Worm (Caenorhabditis elegans) whole organism, L1 larva: ENCODE results near the gene M01H9.4.

Experiments used
- C34B4.2 ChIP-seq: sonication (generic microtip); optimal IDR thresholded peaks from 2 replicates; lab custom pipeline; 2017; ENCODE audit warnings: mild to moderate bottlenecking, missing genetic modification characterization, missing compliant biosample characterization
- F16B12.6 ChIP-seq: fragments of 150-350 bp; optimal IDR thresholded peaks from 2 replicates; lab custom pipeline; 2014; ENCODE audit warnings: missing biosample characterization, missing genetic modification characterization
- Y116A8C.19 ChIP-seq: sonication (generic microtip); optimal IDR thresholded peaks from 2 replicates; lab custom pipeline; 2016; ENCODE audit warnings: missing compliant biosample characterization, missing genetic modification characterization, borderline replicate concordance
- alr-1 ChIP-seq: fragments of 200-800 bp; sonication (Bioruptor generic); optimal IDR thresholded peaks from 2 replicates; lab custom pipeline; 2018; ENCODE audit warnings: borderline replicate concordance, mild to moderate bottlenecking, missing genetic modification characterization, missing compliant biosample characterization
- aly-2 ChIP-seq: fragments of 150-350 bp; optimal IDR thresholded peaks from 2 replicates; lab custom pipeline; 2014; ENCODE audit warnings: missing biosample characterization, missing genetic modification characterization
- blmp-1 ChIP-seq: fragments of 150-350 bp; optimal IDR thresholded peaks from 2 replicates; lab custom pipeline; 2014; ENCODE audit warnings: missing biosample characterization, missing genetic modification characterization
- ceh-63 ChIP-seq: fragments of 200-800 bp; sonication (Bioruptor generic); optimal IDR thresholded peaks from 2 replicates; lab custom pipeline; 2018; ENCODE audit warnings: mild to moderate bottlenecking, missing genetic modification characterization, missing compliant biosample characterization
- ceh-82 ChIP-seq, 3 experiments: fragments of 150-350 bp in 1 of 3; sonication (generic microtip) in 2 of 3; optimal IDR thresholded peaks; 2 replicates each; lab custom pipeline; 2014 to 2017; ENCODE audit warnings: missing biosample characterization in 3 of 3, missing genetic modification characterization in 3 of 3
- ceh-88 ChIP-seq: fragments of 200-800 bp; sonication (Bioruptor generic); IDR thresholded peaks from 2 replicates; pipeline ENCODE4 v1.3.6; 2022; ENCODE audit warnings: missing genetic modification characterization, missing compliant biosample characterization
- ces-1 ChIP-seq: fragments of 150-350 bp; optimal IDR thresholded peaks from 2 replicates; lab custom pipeline; 2014; ENCODE audit warnings: missing biosample characterization, missing genetic modification reagents, missing genetic modification characterization
- dpl-1 ChIP-seq, 3 experiments: fragments of 150-350 bp in 2 of 3; sonication (generic microtip) in 1 of 3; optimal IDR thresholded peaks; 2 replicates each; lab custom pipeline; 2014 to 2017; ENCODE audit warnings: missing biosample characterization in 3 of 3, missing genetic modification characterization in 3 of 3, missing genetic modification reagents in 3 of 3
- efl-1 ChIP-seq, 4 experiments: fragments of 150-350 bp; optimal IDR thresholded peaks in 3 of 4; peaks in 1 of 4; 1 replicate in 1 of 4; 2 replicates in 3 of 4; lab custom pipeline; 2014; ENCODE audit warnings: missing biosample characterization in 2 of 4, missing genetic modification characterization in 2 of 4, missing genetic modification reagents in 2 of 4
- efl-3 ChIP-seq: fragments of 200-800 bp; sonication (Bioruptor generic); optimal IDR thresholded peaks from 2 replicates; lab custom pipeline; 2018; ENCODE audit warnings: mild to moderate bottlenecking, missing genetic modification characterization, missing compliant biosample characterization
- egl-13 ChIP-seq: sonication (generic microtip); optimal IDR thresholded peaks from 2 replicates; lab custom pipeline; 2016; ENCODE audit warnings: missing genotype, missing genetic modification reagents, missing genetic modification characterization, missing compliant biosample characterization
- elt-3 ChIP-seq, 6 experiments: fragments of 150-350 bp in 1 of 6; sonication (generic microtip); optimal IDR thresholded peaks; 2 replicates each; lab custom pipeline; 2017 to 2018; ENCODE audit warnings: missing biosample characterization in 6 of 6, missing genetic modification characterization in 6 of 6, inconsistent platforms in 1 of 6
- fkh-10 ChIP-seq: sonication (generic microtip); optimal IDR thresholded peaks from 2 replicates; lab custom pipeline; 2017; ENCODE audit warnings: missing biosample characterization, missing genetic modification reagents, missing genetic modification characterization
- fos-1 ChIP-seq: fragments of 150-350 bp; optimal IDR thresholded peaks from 2 replicates; lab custom pipeline; 2014; ENCODE audit warnings: missing biosample characterization, missing genetic modification characterization
- hlh-17 ChIP-seq: fragments of 200-800 bp; sonication (Bioruptor generic); optimal IDR thresholded peaks from 2 replicates; lab custom pipeline; 2018; ENCODE audit warnings: missing genetic modification characterization, mild to moderate bottlenecking, missing compliant biosample characterization, moderate library complexity, borderline replicate concordance
- jun-1 ChIP-seq: fragments of 150-350 bp; optimal IDR thresholded peaks from 2 replicates; lab custom pipeline; 2014; ENCODE audit warnings: missing biosample characterization, missing genetic modification reagents, missing genetic modification characterization
- lin-13 ChIP-seq: fragments of 150-350 bp; optimal IDR thresholded peaks from 2 replicates; lab custom pipeline; 2014; ENCODE audit warnings: missing biosample characterization, missing genetic modification reagents, missing genetic modification characterization
- lin-14 ChIP-seq: fragments of 200-800 bp; sonication (Bioruptor generic); optimal IDR thresholded peaks from 2 replicates; lab custom pipeline; 2018; ENCODE audit warnings: mild to moderate bottlenecking, missing genetic modification characterization, moderate library complexity, missing compliant biosample characterization
- lin-15B ChIP-seq: fragments of 150-350 bp; sonication (generic microtip); optimal IDR thresholded peaks from 3 replicates; lab custom pipeline; 2014; ENCODE audit warnings: missing biosample characterization, missing genetic modification characterization
- mab-9 ChIP-seq: fragments of 200-800 bp; sonication (Bioruptor generic); IDR thresholded peaks from 2 replicates; pipeline ENCODE4 v1.3.6; 2022; ENCODE audit warnings: missing genetic modification reagents, missing genetic modification characterization, missing compliant biosample characterization
- mdl-1 ChIP-seq, 2 experiments: fragments of 150-350 bp; optimal IDR thresholded peaks; 2 replicates each; lab custom pipeline; 2014 to 2017; ENCODE audit warnings: missing biosample characterization in 2 of 2, missing genetic modification characterization in 2 of 2, inconsistent platforms in 1 of 2
- mep-1 ChIP-seq: fragments of 150-350 bp; optimal IDR thresholded peaks from 2 replicates; lab custom pipeline; 2014; ENCODE audit warnings: missing biosample characterization, missing genetic modification characterization
- nhr-11 ChIP-seq: fragments of 150-350 bp; optimal IDR thresholded peaks from 2 replicates; lab custom pipeline; 2014; ENCODE audit warnings: missing biosample characterization, missing genetic modification characterization
- nhr-12 ChIP-seq: sonication (generic microtip); optimal IDR thresholded peaks from 2 replicates; lab custom pipeline; 2017; ENCODE audit warnings: missing biosample characterization, missing genetic modification characterization
- nhr-19 ChIP-seq: fragments of 200-800 bp; sonication (Bioruptor generic); conservative IDR thresholded peaks from 2 replicates; pipeline ENCODE4 v1.3.6; 2022; ENCODE audit warnings: missing genetic modification characterization, missing compliant biosample characterization
- nhr-47 ChIP-seq: sonication (generic microtip); optimal IDR thresholded peaks from 2 replicates; lab custom pipeline; 2016; ENCODE audit warnings: mild to moderate bottlenecking, missing genetic modification characterization, moderate library complexity, missing compliant biosample characterization
- nhr-71 ChIP-seq: sonication (generic microtip); optimal IDR thresholded peaks from 2 replicates; lab custom pipeline; 2016; ENCODE audit warnings: mild to moderate bottlenecking, missing genetic modification characterization, moderate library complexity, missing compliant biosample characterization
- nhr-85 ChIP-seq: sonication (generic microtip); peaks from one replicate; lab custom pipeline; 2016; ENCODE audit warnings: missing genetic modification characterization, inconsistent platforms, missing compliant biosample characterization
- pag-3 ChIP-seq: sonication (generic microtip); optimal IDR thresholded peaks from 2 replicates; lab custom pipeline; 2017; ENCODE audit warnings: missing genetic modification characterization, mild to moderate bottlenecking, missing compliant biosample characterization, antibody characterized with exemption, borderline replicate concordance; ENCODE audit not compliant: insufficient read depth
- pax-3 ChIP-seq: fragments of 200-800 bp; sonication (Bioruptor generic); optimal IDR thresholded peaks from 2 replicates; lab custom pipeline; 2018; ENCODE audit warnings: mild to moderate bottlenecking, missing genetic modification characterization, moderate library complexity, missing compliant biosample characterization
- snu-23 ChIP-seq: sonication (generic microtip); optimal IDR thresholded peaks from 2 replicates; lab custom pipeline; 2016; ENCODE audit warnings: missing genetic modification characterization, missing compliant biosample characterization
- sox-4 ChIP-seq: sonication (generic microtip); optimal IDR thresholded peaks from 2 replicates; lab custom pipeline; 2016; ENCODE audit warnings: missing genetic modification characterization, missing compliant biosample characterization
- sptf-1 ChIP-seq: fragments of 150-350 bp; optimal IDR thresholded peaks from 2 replicates; lab custom pipeline; 2014; ENCODE audit warnings: missing biosample characterization, missing genetic modification characterization
- sup-37 ChIP-seq: fragments of 200-800 bp; sonication (Bioruptor generic); optimal IDR thresholded peaks from 2 replicates; lab custom pipeline; 2018; ENCODE audit warnings: mild to moderate bottlenecking, missing genetic modification characterization, missing compliant biosample characterization
- tbx-2 ChIP-seq: sonication (generic microtip); optimal IDR thresholded peaks from 2 replicates; lab custom pipeline; 2016; ENCODE audit warnings: missing genetic modification characterization, missing compliant biosample characterization
- tlp-1 ChIP-seq: fragments of 150-350 bp; optimal IDR thresholded peaks from 2 replicates; lab custom pipeline; 2014; ENCODE audit warnings: missing biosample characterization, missing genetic modification characterization
- unc-30 ChIP-seq: sonication (generic microtip); optimal IDR thresholded peaks from 2 replicates; lab custom pipeline; 2017; ENCODE audit warnings: missing biosample characterization, missing genetic modification characterization
- unc-98 ChIP-seq: fragments of 200-800 bp; sonication (Bioruptor generic); IDR thresholded peaks from 2 replicates; pipeline ENCODE4 v1.3.6; 2022; ENCODE audit warnings: missing genetic modification characterization, missing compliant biosample characterization
- vab-15 ChIP-seq: sonication (generic microtip); optimal IDR thresholded peaks from 2 replicates; lab custom pipeline; 2017; ENCODE audit warnings: missing genotype, mild to moderate bottlenecking, missing genetic modification characterization, missing compliant biosample characterization
- zag-1 ChIP-seq: fragments of 150-350 bp; optimal IDR thresholded peaks from 2 replicates; lab custom pipeline; 2014; ENCODE audit warnings: missing biosample characterization, missing genetic modification characterization
- ztf-11 ChIP-seq, 2 experiments: sonication (generic microtip); optimal IDR thresholded peaks; 2 replicates each; lab custom pipeline; 2016 to 2017; ENCODE audit warnings: missing genetic modification characterization in 2 of 2, missing biosample characterization in 1 of 2, missing compliant biosample characterization in 1 of 2

M01H9.4 gene

ce11 chrIV:4472418-4473173 is 10.1 kb downstream of the M01H9.4 start (continued):
- TF ChIP-seq Y116A8C.19 (no peak), ceh-82 (tag; optimal IDR thresholded peaks at IDR 0.05; lab: Kevin White, UChicago) (no peak), elt-3 (tag; optimal IDR thresholded peaks at IDR 0.05; lab: Kevin White, UChicago) (peak in 3 of 6 experiments; percentile 17 to 82 (median 33)), vab-15 (tag; lab: Kevin White, UChicago) (no peak), mdl-1 (tag; optimal IDR thresholded peaks at IDR 0.05; lab: Kevin White, UChicago) (peak in 1 of 2 experiments; percentile 89), F16B12.6 (no peak), nhr-71 (tag; lab: Kevin White, UChicago) (peak; percentile 77), unc-98 (GFP tag; lab: Robert Waterston, UW) (no peak), efl-1 (optimal IDR thresholded peaks at IDR 0.05; lab: Kevin White, UChicago) (peak in 1 of 2 experiments; percentile 23), efl-1 (GFP tag; optimal IDR thresholded peaks at IDR 0.05 in 1 of 2; lab: Kevin White, UChicago) (peak; percentile 37 to 93), sptf-1 (tag; lab: Kevin White, UChicago) (no peak), fkh-10 (no peak), pag-3 (tag; lab: Kevin White, UChicago) (peak; percentile 42), ceh-88 (GFP tag; lab: Robert Waterston, UW) (0 out of 2 replicates have a peak, but pooled peaks have one; percentile 32), nhr-19 (GFP tag; lab: Robert Waterston, UW) (peak; percentile 50), alr-1 (tag; lab: Kevin White, UChicago) (no peak), sox-4 (tag; lab: Kevin White, UChicago) (no peak)

DNA sequence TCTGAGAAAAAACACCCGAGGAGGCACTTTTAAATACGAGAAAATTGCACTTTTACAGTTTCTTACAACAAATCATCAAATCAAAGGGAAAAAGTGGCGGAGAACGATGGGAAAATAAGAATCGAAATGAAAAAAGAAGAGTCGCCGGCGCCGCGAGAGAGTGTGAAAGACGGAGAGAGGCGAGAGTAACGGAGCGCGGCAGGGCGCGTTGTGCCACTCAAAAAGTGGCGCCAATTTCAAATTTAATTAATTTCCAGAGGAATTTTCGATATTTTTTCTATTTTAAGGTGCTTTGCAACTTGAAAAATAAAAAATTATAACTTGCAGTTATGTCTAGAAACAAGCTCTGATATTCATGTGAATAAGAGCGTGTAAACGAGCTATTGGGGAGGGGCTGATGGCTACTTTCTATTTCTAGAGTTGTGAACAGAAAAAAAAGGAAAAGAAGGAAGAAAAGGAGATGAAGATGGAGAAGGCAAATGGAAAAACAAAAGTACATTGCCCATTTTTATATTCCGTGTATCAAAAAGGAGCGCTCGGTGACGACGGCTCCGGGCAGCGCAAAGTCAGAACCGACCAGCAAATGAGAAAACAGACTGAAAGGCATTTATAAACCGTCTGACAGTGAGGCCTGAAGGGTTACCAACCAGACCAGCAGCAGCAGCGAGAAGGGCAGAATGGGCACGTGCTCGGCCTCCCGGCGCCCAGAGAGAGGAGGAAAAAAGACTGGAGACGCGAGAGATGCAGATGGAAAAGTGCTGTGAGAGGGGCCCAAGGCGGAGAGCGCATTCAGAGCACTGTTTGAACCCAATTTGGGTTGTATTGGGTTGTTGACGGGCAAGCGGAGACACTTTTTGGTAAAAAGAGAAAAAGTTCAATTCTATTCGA is 11.6 kb downstream of the M01H9.4 start:
- no peak for TF ChIP-seq nhr-11 (tag; lab: Kevin White, UChicago)
- no peak for TF ChIP-seq fos-1
- TF ChIP-seq ceh-63 = no peak
- TF ChIP-seq Y116A8C.19 = no peak
- TF ChIP-seq unc-30 (tag; lab: Kevin White, UChicago) = no peak
- TF ChIP-seq mdl-1 (tag; optimal IDR thresholded peaks at IDR 0.05; lab: Kevin White, UChicago) = peak in 1 of 2 experiments; percentile 86
- TF ChIP-seq jun-1 (tag; lab: Kevin White, UChicago) = no peak
- TF ChIP-seq mep-1 (tag; lab: Kevin White, UChicago) = no peak
- TF ChIP-seq nhr-12 (tag; lab: Kevin White, UChicago) = no peak
- TF ChIP-seq sup-37 = no peak
- no peak for TF ChIP-seq pax-3 (tag; lab: Kevin White, UChicago)
- peak; percentile 6 for TF ChIP-seq blmp-1
- peak; percentile 3 for TF ChIP-seq lin-13 (GFP tag; lab: Kevin White, UChicago)
- peak; percentile 55 for TF ChIP-seq lin-14 (GFP tag; lab: Kevin White, UChicago)
- no peak for TF ChIP-seq efl-3
- 0 out of 2 replicates have a peak, but pooled peaks have one; percentile 33 for TF ChIP-seq mab-9
- no peak for TF ChIP-seq zag-1 (tag; lab: Kevin White, UChicago)
- peak in 1 of 2 experiments; percentile 38 for TF ChIP-seq ztf-11 (tag; optimal IDR thresholded peaks at IDR 0.05; lab: Kevin White, UChicago)
- TF ChIP-seq tlp-1 (tag; lab: Kevin White, UChicago) = no peak
- TF ChIP-seq sox-4 (tag; lab: Kevin White, UChicago) = no peak
- TF ChIP-seq efl-1 (optimal IDR thresholded peaks at IDR 0.05; lab: Kevin White, UChicago) = peak; percentile 57 to 77
- peak; percentile 78 to 97 for TF ChIP-seq efl-1 (GFP tag; optimal IDR thresholded peaks at IDR 0.05 in 1 of 2; lab: Kevin White, UChicago)
- TF ChIP-seq hlh-17 = no peak
- TF ChIP-seq nhr-19 (GFP tag; lab: Robert Waterston, UW) = peak; percentile 34
- TF ChIP-seq nhr-47 (tag; lab: Kevin White, UChicago) = peak; percentile 11
- no peak for TF ChIP-seq ces-1 (GFP tag; lab: Kevin White, UChicago)
- peak; percentile 11 for TF ChIP-seq tbx-2 (tag; lab: Kevin White, UChicago)
- no peak for TF ChIP-seq C34B4.2 (tag; lab: Kevin White, UChicago)
- TF ChIP-seq nhr-85 = peak; percentile 47
- no peak for TF ChIP-seq lin-15B (tag; lab: Kevin White, UChicago)
- TF ChIP-seq egl-13 (tag; lab: Kevin White, UChicago) = no peak
- peak; percentile 47 for TF ChIP-seq nhr-71 (tag; lab: Kevin White, UChicago)
- TF ChIP-seq aly-2 (tag; lab: Kevin White, UChicago) = no peak
- TF ChIP-seq snu-23 (GFP tag; lab: Kevin White, UChicago) = peak; percentile 37
- peak; percentile 43; the same call in 1 of the 2 replicates for TF ChIP-seq ceh-88 (GFP tag; lab: Robert Waterston, UW)
- TF ChIP-seq dpl-1 (GFP tag; optimal IDR thresholded peaks at IDR 0.05; lab: Kevin White, UChicago) = peak; percentile 57 to 75 (median 65)
